Fruit fly (Drosophila melanogaster): ENCODE data around the gene CG34393.

Gene CG34393

DNA sequence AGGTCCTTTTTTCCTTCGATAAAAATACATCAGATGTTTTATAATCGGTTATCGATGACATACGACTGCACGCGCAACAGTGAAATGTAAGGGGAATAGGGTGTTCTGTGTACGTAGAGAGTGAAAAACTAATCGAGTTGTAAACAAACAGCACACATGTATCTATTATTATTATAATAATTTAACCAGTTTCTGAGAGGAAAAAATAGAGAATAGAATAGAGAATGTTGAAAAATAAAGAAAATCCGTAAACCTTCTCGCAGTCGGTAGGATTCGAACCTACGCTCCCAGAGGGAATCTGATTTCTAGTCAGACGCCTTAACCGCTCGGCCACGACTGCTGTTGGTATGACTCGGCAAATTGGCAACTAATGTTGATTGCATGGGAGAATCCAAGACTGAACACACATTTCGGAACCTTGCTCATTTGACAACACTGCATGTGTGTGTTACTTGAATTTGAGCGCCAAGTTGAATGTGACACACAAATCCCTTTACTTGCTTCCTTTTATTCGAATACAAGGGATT, 27.5 kb downstream of the CG34393 start (continued):
- TF ChIP-seq Meics (GFP tag; optimal IDR thresholded peaks at IDR 0.05) = peak; percentile 19
- no peak for TF ChIP-seq TFAM (GFP tag; optimal IDR thresholded peaks at IDR 0.05)
- TF ChIP-seq tin (GFP tag; optimal IDR thresholded peaks at IDR 0.05) = peak; percentile 17
- no peak for TF ChIP-seq pfk (GFP tag; optimal IDR thresholded peaks at IDR 0.05)
- no peak for TF ChIP-seq CG9797 (GFP tag; optimal IDR thresholded peaks at IDR 0.05)
- TF ChIP-seq CG17568 (GFP tag; optimal IDR thresholded peaks at IDR 0.05) = peak; percentile 26
- TF ChIP-seq HLHmδ (GFP tag; optimal IDR thresholded peaks at IDR 0.05) = peak; percentile 3
- no peak for TF ChIP-seq Neu2 (GFP tag; optimal IDR thresholded peaks at IDR 0.05; ENCODE audit: borderline replicate concordance)
- TF ChIP-seq CG10366 (GFP tag; IDR thresholded peaks at IDR 0.05) = no peak
- TF ChIP-seq Dek (tag; optimal IDR thresholded peaks at IDR 0.05) = no peak
- TF ChIP-seq grau (tag; optimal IDR thresholded peaks at IDR 0.05) = no peak
- TF ChIP-seq CG7963 (GFP tag; IDR thresholded peaks at IDR 0.05; ENCODE audit: partially characterized antibody) = peak; percentile 88
- TF ChIP-seq corto (GFP tag; optimal IDR thresholded peaks at IDR 0.05) = no peak
- no peak for TF ChIP-seq sens-2 (GFP tag; IDR thresholded peaks at IDR 0.05)
- no peak for TF ChIP-seq CG8765 (GFP tag; IDR thresholded peaks at IDR 0.05)
- TF ChIP-seq Dbx (GFP tag; IDR thresholded peaks at IDR 0.05) = no peak
- no peak for TF ChIP-seq bowl (GFP tag; IDR thresholded peaks at IDR 0.05)
- peak; percentile 92 for TF ChIP-seq Dp (GFP tag; optimal IDR thresholded peaks at IDR 0.05)
- peak; percentile 80 for TF ChIP-seq vnd (GFP tag; IDR thresholded peaks at IDR 0.05; ENCODE audit: partially characterized antibody)
- TF ChIP-seq lab (GFP tag; optimal IDR thresholded peaks at IDR 0.05) = peak; percentile 64
- TF ChIP-seq gsb (GFP tag; IDR thresholded peaks at IDR 0.05) = no peak
- TF ChIP-seq CG10462 (GFP tag; optimal IDR thresholded peaks at IDR 0.05) = no peak
- peak; percentile 16; the same call in 1 of the 3 replicates for TF ChIP-seq CG34422 (GFP tag; IDR thresholded peaks at IDR 0.05)
- 0 out of 3 replicates have a peak, but pooled peaks have one; percentile 32 for TF ChIP-seq zfh1 (GFP tag; IDR thresholded peaks at IDR 0.05)
- no peak for TF ChIP-seq CG2889 (GFP tag; IDR thresholded peaks at IDR 0.05)
- TF ChIP-seq Opbp (GFP tag; IDR thresholded peaks at IDR 0.05; ENCODE audit: partially characterized antibody) = peak; percentile 94; the same call in 2 of the 3 replicates
- TF ChIP-seq Trl (optimal IDR thresholded peaks at IDR 0.05) = no peak
- TF ChIP-seq Trl (GFP tag; optimal IDR thresholded peaks at IDR 0.05) = no peak
- TF ChIP-seq CG12659 (GFP tag; optimal IDR thresholded peaks at IDR 0.05) = peak; percentile 27
- TF ChIP-seq so (GFP tag; IDR thresholded peaks at IDR 0.05) = peak; percentile 49; the same call in 2 of the 3 replicates
- TF ChIP-seq CG8924 (tag; optimal IDR thresholded peaks at IDR 0.05) = peak; percentile 41
- no peak for TF ChIP-seq cg (GFP tag; optimal IDR thresholded peaks at IDR 0.05)
- TF ChIP-seq nom (GFP tag; optimal IDR thresholded peaks at IDR 0.05) = peak; percentile 57
- TF ChIP-seq sr (GFP tag; IDR thresholded peaks at IDR 0.05) = no peak
- no peak for TF ChIP-seq sisA (GFP tag; IDR thresholded peaks at IDR 0.05)
- peak; percentile 51 for TF ChIP-seq CG13296 (GFP tag; optimal IDR thresholded peaks at IDR 0.05)
- no peak for TF ChIP-seq usp (GFP tag; optimal IDR thresholded peaks at IDR 0.05)
- no peak for TF ChIP-seq bsh (GFP tag; optimal IDR thresholded peaks at IDR 0.05)
- peak; percentile 31 for TF ChIP-seq CG10431 (GFP tag; optimal IDR thresholded peaks at IDR 0.05)
- no peak for TF ChIP-seq fd64A (GFP tag; optimal IDR thresholded peaks at IDR 0.05)
- TF ChIP-seq Rx (GFP tag; IDR thresholded peaks at IDR 0.05) = no peak
- TF ChIP-seq Tbp (GFP tag; optimal IDR thresholded peaks at IDR 0.05) = no peak
- no peak for TF ChIP-seq CG2678 (tag; optimal IDR thresholded peaks at IDR 0.05)
- no peak for TF ChIP-seq pan (optimal IDR thresholded peaks at IDR 0.05)
- TF ChIP-seq pan (GFP tag; optimal IDR thresholded peaks at IDR 0.05 in 1 of 2, IDR thresholded peaks at IDR 0.05 in 1 of 2) = peak in 1 of 2 experiments; percentile 42
- TF ChIP-seq lov (optimal IDR thresholded peaks at IDR 0.05) = no peak
- 0 out of 3 replicates have a peak, but pooled peaks have one; percentile 40 for TF ChIP-seq lov (GFP tag; IDR thresholded peaks at IDR 0.05)
- no peak for TF ChIP-seq NC2β (GFP tag; optimal IDR thresholded peaks at IDR 0.05)
- TF ChIP-seq Sin3A (optimal IDR thresholded peaks at IDR 0.05) = no peak
- peak; percentile 18; the same call in 1 of the 2 replicates for TF ChIP-seq CG2129 (GFP tag; IDR thresholded peaks at IDR 0.05; ENCODE audit: partially characterized antibody)
- TF ChIP-seq CG18011 (GFP tag; optimal IDR thresholded peaks at IDR 0.05) = no peak

All from whole organism, embryonic.